Worm (Caenorhabditis elegans) whole organism, L2 larva: ENCODE data around the gene F52D10.4.

Source experiments
- Y55F3AM.14 ChIP-seq: fragments of 200-800 bp; sonication (Bioruptor generic); optimal IDR thresholded peaks from 2 replicates; lab custom pipeline; 2018; ENCODE audit warnings: mild to moderate bottlenecking, missing genetic modification characterization, missing compliant biosample characterization
- ZK546.5 ChIP-seq: sonication (generic microtip); optimal IDR thresholded peaks from 2 replicates; lab custom pipeline; 2017; ENCODE audit warnings: missing biosample characterization, missing genetic modification characterization
- ceh-16 ChIP-seq: fragments of 150-350 bp; optimal IDR thresholded peaks from 2 replicates; lab custom pipeline; 2014; ENCODE audit warnings: missing biosample characterization, missing genetic modification characterization
- egl-27 ChIP-seq: sonication (generic microtip); optimal IDR thresholded peaks from 3 replicates; lab custom pipeline; 2017; ENCODE audit warnings: missing biosample characterization, missing genetic modification reagents, missing genetic modification characterization
- fos-1 ChIP-seq: fragments of 150-350 bp; optimal IDR thresholded peaks from 2 replicates; lab custom pipeline; 2014; ENCODE audit warnings: missing biosample characterization, missing genetic modification characterization
- lin-13 ChIP-seq: fragments of 150-350 bp; optimal IDR thresholded peaks from 2 replicates; lab custom pipeline; 2014; ENCODE audit warnings: missing biosample characterization, missing genetic modification reagents, missing genetic modification characterization
- lin-39 ChIP-seq: fragments of 150-350 bp; optimal IDR thresholded peaks from 2 replicates; lab custom pipeline; 2014; ENCODE audit warnings: missing biosample characterization, missing genetic modification reagents, missing genetic modification characterization
- nhr-10 ChIP-seq: sonication (generic microtip); optimal IDR thresholded peaks from 2 replicates; lab custom pipeline; 2017; ENCODE audit warnings: missing biosample characterization, missing genetic modification characterization
- nhr-11 ChIP-seq: fragments of 150-350 bp; optimal IDR thresholded peaks from 2 replicates; lab custom pipeline; 2014; ENCODE audit warnings: missing biosample characterization, missing genetic modification characterization
- unc-39 ChIP-seq: fragments of 150-350 bp; optimal IDR thresholded peaks from 2 replicates; lab custom pipeline; 2014; ENCODE audit warnings: missing biosample characterization, missing genetic modification characterization
- zag-1 ChIP-seq: fragments of 150-350 bp; optimal IDR thresholded peaks from 2 replicates; lab custom pipeline; 2014; ENCODE audit warnings: missing biosample characterization, missing genetic modification characterization
- ztf-11 ChIP-seq: sonication (generic microtip); optimal IDR thresholded peaks from 2 replicates; lab custom pipeline; 2017; ENCODE audit warnings: missing biosample characterization, missing genetic modification characterization

ce11 chrX:11592539-11592938 is 24.7 kb upstream of the F52D10.4 start:
- TF ChIP-seq lin-39 (tag; lab: Kevin White, UChicago) (no peak), egl-27 (no peak), ztf-11 (tag; lab: Kevin White, UChicago) (no peak), zag-1 (tag; lab: Kevin White, UChicago) (no peak), nhr-11 (tag; lab: Kevin White, UChicago) (no peak), fos-1 (tag; lab: Kevin White, UChicago) (no peak), unc-39 (tag; lab: Kevin White, UChicago) (no peak), lin-13 (GFP tag; lab: Kevin White, UChicago) (no peak), ceh-16 (tag; lab: Kevin White, UChicago) (no peak), ZK546.5 (tag; lab: Kevin White, UChicago) (no peak), Y55F3AM.14 (GFP tag; lab: Kevin White, UChicago) (no peak), nhr-10 (tag; lab: Kevin White, UChicago) (no peak)
